Fruit fly (Drosophila melanogaster) whole organism, embryonic: ENCODE data around the gene Obp99b.

Experiments used
- ATbp ChIP-seq: fragments of 200-800 bp; sonication (Bioruptor generic); optimal IDR thresholded peaks from 2 replicates; lab custom pipeline; 2017; ENCODE audit warnings: missing biosample characterization, mild to moderate bottlenecking, missing genetic modification characterization, missing genetic modification reagents
- Abd-B ChIP-seq: fragments of 200-800 bp; sonication (Bioruptor generic); optimal IDR thresholded peaks from 2 replicates; lab custom pipeline; 2018; ENCODE audit warnings: missing biosample characterization, mild to moderate bottlenecking, missing genetic modification characterization, moderate library complexity
- CG11085 ChIP-seq: fragments of 200-800 bp; sonication (Bioruptor generic); IDR thresholded peaks from 2 replicates; pipeline ENCODE4 v1.3.6; 2022; ENCODE audit warnings: missing biosample characterization, missing genetic modification characterization
- CG12155 ChIP-seq: fragments of 200-800 bp; sonication (Bioruptor generic); optimal IDR thresholded peaks from 3 replicates; lab custom pipeline; 2016; ENCODE audit warnings: missing biosample characterization, missing genetic modification characterization
- CG12659 ChIP-seq: fragments of 200-800 bp; sonication (Bioruptor generic); optimal IDR thresholded peaks from 3 replicates; lab custom pipeline; 2017; ENCODE audit warnings: mild to moderate bottlenecking, missing biosample characterization, missing genetic modification reagents, missing genetic modification characterization
- CG15696 ChIP-seq: fragments of 200-800 bp; sonication (Bioruptor generic); optimal IDR thresholded peaks from 2 replicates; lab custom pipeline; 2019; ENCODE audit warnings: missing biosample characterization, mild to moderate bottlenecking, missing genetic modification characterization, moderate library complexity
- CG16815 ChIP-seq: fragments of 200-800 bp; sonication (Bioruptor generic); optimal IDR thresholded peaks from 3 replicates; lab custom pipeline; 2017; ENCODE audit warnings: missing biosample characterization, mild to moderate bottlenecking, missing genetic modification characterization
- CG17186 ChIP-seq: fragments of 200-800 bp; sonication (Bioruptor generic); optimal IDR thresholded peaks from 3 replicates; lab custom pipeline; 2017; ENCODE audit warnings: missing biosample characterization, missing genetic modification reagents, missing genetic modification characterization
- CG17359 ChIP-seq: fragments of 200-800 bp; sonication (Bioruptor generic); optimal IDR thresholded peaks from 3 replicates; lab custom pipeline; 2018; ENCODE audit warnings: missing biosample characterization, mild to moderate bottlenecking, missing genetic modification characterization, moderate library complexity
- CG2129 ChIP-seq: fragments of 200-800 bp; sonication (Bioruptor generic); IDR thresholded peaks from 2 replicates; pipeline ENCODE4 v1.3.6; 2022; ENCODE audit warnings: missing biosample characterization, missing genetic modification characterization; ENCODE audit not compliant: partially characterized antibody
- CG30403 ChIP-seq: fragments of 200-800 bp; sonication (Bioruptor generic); optimal IDR thresholded peaks from 3 replicates; lab custom pipeline; 2016; ENCODE audit warnings: missing biosample characterization, missing genetic modification characterization
- CG31224 ChIP-seq: fragments of 200-800 bp; sonication (Bioruptor generic); IDR thresholded peaks from 2 replicates; pipeline ENCODE4 v1.3.6; 2022; ENCODE audit warnings: missing biosample characterization, missing genetic modification characterization
- CG34376 ChIP-seq: fragments of 200-800 bp; sonication (Bioruptor generic); optimal IDR thresholded peaks from 2 replicates; lab custom pipeline; 2018; ENCODE audit warnings: missing biosample characterization, mild to moderate bottlenecking, missing genetic modification characterization
- CG6683 ChIP-seq: fragments of 200-800 bp; sonication (Bioruptor generic); optimal IDR thresholded peaks from 2 replicates; lab custom pipeline; 2017; ENCODE audit warnings: missing biosample characterization, mild to moderate bottlenecking, missing genetic modification characterization, missing genetic modification reagents
- CG6689 ChIP-seq: fragments of 200-800 bp; sonication (Bioruptor generic); IDR thresholded peaks from 2 replicates; pipeline ENCODE4 v1.3.6; 2022; ENCODE audit warnings: missing biosample characterization, missing genetic modification characterization
- CG7372 ChIP-seq: fragments of 200-800 bp; sonication (Bioruptor generic); IDR thresholded peaks from 2 replicates; pipeline ENCODE4 v1.3.6; 2022; ENCODE audit warnings: missing biosample characterization, missing genetic modification characterization
- D19B ChIP-seq: fragments of 200-800 bp; sonication (Bioruptor generic); optimal IDR thresholded peaks from 2 replicates; lab custom pipeline; 2017; ENCODE audit warnings: missing biosample characterization, mild to moderate bottlenecking, missing genetic modification characterization
- Dad ChIP-seq: fragments of 200-800 bp; sonication (Bioruptor generic); optimal IDR thresholded peaks from 3 replicates; lab custom pipeline; 2016; ENCODE audit warnings: missing biosample characterization, missing genetic modification characterization
- Gsc ChIP-seq: fragments of 200-800 bp; sonication (Bioruptor generic); IDR thresholded peaks from 2 replicates; pipeline ENCODE4 v1.3.6; 2022; ENCODE audit warnings: missing biosample characterization, missing genetic modification characterization
- H15 ChIP-seq: fragments of 200-800 bp; sonication (Bioruptor generic); IDR thresholded peaks from 3 replicates; pipeline ENCODE4 v1.3.6; 2022; ENCODE audit warnings: missing biosample characterization, missing genetic modification characterization
- Hr39 ChIP-seq: fragments of >200 bp; optimal IDR thresholded peaks from 2 replicates; lab custom pipeline; 2017
- MBD-R2 ChIP-seq: fragments of 200-800 bp; sonication (Bioruptor generic); IDR thresholded peaks from 2 replicates; pipeline ENCODE4 v1.3.6; 2022; ENCODE audit warnings: missing biosample characterization, missing genetic modification characterization
- MESR4 ChIP-seq: fragments of 200-800 bp; sonication (Bioruptor generic); optimal IDR thresholded peaks from 2 replicates; lab custom pipeline; 2018; ENCODE audit warnings: missing biosample characterization, mild to moderate bottlenecking, missing genetic modification characterization, moderate library complexity
- Med ChIP-seq: fragments of 200-800 bp; sonication (Bioruptor generic); peaks from one replicate; lab custom pipeline; 2016; ENCODE audit warnings: missing biosample characterization, missing genetic modification characterization, mild to moderate bottlenecking, inconsistent platforms, moderate library complexity
- Oaz ChIP-seq: fragments of 200-800 bp; sonication (Bioruptor generic); IDR thresholded peaks from 2 replicates; pipeline ENCODE4 v1.3.6; 2022; ENCODE audit warnings: missing biosample characterization, missing genetic modification characterization
- Xbp1 ChIP-seq: fragments of 200-800 bp; sonication (Bioruptor generic); optimal IDR thresholded peaks from 3 replicates; lab custom pipeline; 2016; ENCODE audit warnings: missing biosample characterization, mild to moderate bottlenecking, missing genetic modification characterization
- ab ChIP-seq: fragments of 200-800 bp; sonication (Bioruptor generic); optimal IDR thresholded peaks from 2 replicates; lab custom pipeline; 2016; ENCODE audit warnings: missing biosample characterization, missing genetic modification characterization
- aop ChIP-seq: fragments of 200-800 bp; sonication (Bioruptor generic); IDR thresholded peaks from 2 replicates; pipeline ENCODE4 v1.3.6; 2022; ENCODE audit warnings: missing biosample characterization, missing genetic modification characterization
- ap ChIP-seq: fragments of 200-800 bp; sonication (Bioruptor generic); IDR thresholded peaks from 2 replicates; pipeline ENCODE4 v1.3.6; 2022; ENCODE audit warnings: missing biosample characterization, missing genetic modification characterization
- az2 ChIP-seq: fragments of 200-800 bp; sonication (Bioruptor generic); optimal IDR thresholded peaks from 3 replicates; lab custom pipeline; 2016; ENCODE audit warnings: missing biosample characterization, missing genetic modification characterization
- bbx ChIP-seq: fragments of 200-800 bp; sonication (Bioruptor generic); IDR thresholded peaks from 2 replicates; pipeline ENCODE4 v1.3.6; 2022; ENCODE audit warnings: missing biosample characterization, missing genetic modification characterization; ENCODE audit not compliant: partially characterized antibody
- cato ChIP-seq: fragments of 200-800 bp; sonication (Bioruptor generic); optimal IDR thresholded peaks from 2 replicates; lab custom pipeline; 2016; ENCODE audit warnings: missing biosample characterization, missing genetic modification characterization, borderline replicate concordance
- ci ChIP-seq: fragments of 200-800 bp; sonication (Bioruptor generic); IDR thresholded peaks from 3 replicates; pipeline ENCODE4 v1.3.6; 2022; ENCODE audit warnings: missing biosample characterization, missing genetic modification characterization
- corto ChIP-seq: fragments of 200-800 bp; sonication (Bioruptor generic); optimal IDR thresholded peaks from 2 replicates; lab custom pipeline; 2016; ENCODE audit warnings: missing biosample characterization, mild to moderate bottlenecking, missing genetic modification characterization, moderate library complexity
- crc ChIP-seq: fragments of 200-800 bp; sonication (Bioruptor generic); optimal IDR thresholded peaks from 2 replicates; lab custom pipeline; 2016; ENCODE audit warnings: missing biosample characterization, missing genetic modification characterization
- esg ChIP-seq: fragments of 200-800 bp; sonication (Bioruptor generic); conservative IDR thresholded peaks from 2 replicates; pipeline ENCODE4 v1.3.6; 2022; ENCODE audit warnings: missing biosample characterization, missing genetic modification characterization
- fd96Cb ChIP-seq: fragments of 200-800 bp; sonication (Bioruptor generic); optimal IDR thresholded peaks from 2 replicates; lab custom pipeline; 2018; ENCODE audit warnings: missing biosample characterization, mild to moderate bottlenecking, missing genetic modification characterization, moderate library complexity
- grau ChIP-seq: fragments of 200-800 bp; optimal IDR thresholded peaks from 3 replicates; lab custom pipeline; 2019; ENCODE audit warnings: missing biosample characterization, mild to moderate bottlenecking, missing genetic modification characterization, moderate library complexity
- jigr1 ChIP-seq: fragments of 200-800 bp; sonication (Bioruptor generic); IDR thresholded peaks from 3 replicates; pipeline ENCODE4 v1.3.6; 2022; ENCODE audit warnings: missing biosample characterization, missing genetic modification characterization
- lmd ChIP-seq: fragments of 200-800 bp; sonication (Bioruptor generic); IDR thresholded peaks from 2 replicates; pipeline ENCODE4 v1.3.6; 2022; ENCODE audit warnings: missing biosample characterization, missing genetic modification characterization
- phol ChIP-seq: fragments of 200-800 bp; sonication (Bioruptor generic); optimal IDR thresholded peaks from 3 replicates; lab custom pipeline; 2018; ENCODE audit warnings: missing biosample characterization, mild to moderate bottlenecking, missing genetic modification characterization, moderate library complexity
- row ChIP-seq: fragments of 200-800 bp; sonication (Bioruptor generic); IDR thresholded peaks from 3 replicates; pipeline ENCODE4 v1.3.6; 2022; ENCODE audit warnings: missing biosample characterization, missing genetic modification characterization
- scrt ChIP-seq: fragments of 200-800 bp; sonication (Bioruptor generic); optimal IDR thresholded peaks from 2 replicates; lab custom pipeline; 2018; ENCODE audit warnings: missing biosample characterization, mild to moderate bottlenecking, missing genetic modification characterization, moderate library complexity
- sens ChIP-seq: fragments of 200-800 bp; sonication (Bioruptor generic); peaks from one replicate; lab custom pipeline; 2016; ENCODE audit warnings: missing biosample characterization, missing genetic modification characterization
- shn ChIP-seq: fragments of 200-800 bp; sonication (Bioruptor generic); optimal IDR thresholded peaks from 3 replicates; lab custom pipeline; 2016; ENCODE audit warnings: missing biosample characterization, missing genetic modification characterization
- stc ChIP-seq: fragments of 200-800 bp; sonication (Bioruptor generic); IDR thresholded peaks from 2 replicates; pipeline ENCODE4 v1.3.6; 2022; ENCODE audit warnings: missing biosample characterization, missing genetic modification characterization
- tap ChIP-seq: fragments of 200-800 bp; optimal IDR thresholded peaks from 3 replicates; lab custom pipeline; 2019; ENCODE audit warnings: missing biosample characterization, mild to moderate bottlenecking, missing genetic modification characterization, moderate library complexity
- tio ChIP-seq: fragments of 200-800 bp; sonication (Bioruptor generic); optimal IDR thresholded peaks from 2 replicates; lab custom pipeline; 2017; ENCODE audit warnings: missing biosample characterization, missing genetic modification characterization, inconsistent platforms
- ttk ChIP-seq: fragments of 200-800 bp; sonication (Bioruptor generic); IDR thresholded peaks from 2 replicates; pipeline ENCODE4 v2.1.2; 2022; ENCODE audit warnings: missing biosample characterization, missing genetic modification characterization
- unc-4 ChIP-seq: fragments of 200-800 bp; sonication (Bioruptor generic); IDR thresholded peaks from 2 replicates; pipeline ENCODE4 v1.3.6; 2022; ENCODE audit warnings: missing biosample characterization, missing genetic modification characterization; ENCODE audit not compliant: partially characterized antibody
- zfh1 ChIP-seq: fragments of 200-800 bp; sonication (Bioruptor generic); IDR thresholded peaks from 3 replicates; pipeline ENCODE4 v1.3.6; 2022; ENCODE audit warnings: missing biosample characterization, missing genetic modification characterization

The Obp99b gene

dm6 chr3R:29755248-29755647, 38.6 kb upstream of the Obp99b start (continued):
- TF ChIP-seq az2 (GFP tag; lab: Kevin White, UChicago) (peak; percentile 10), jigr1 (GFP tag; lab: Robert Waterston, UW) (0 out of 3 replicates have a peak, but pooled peaks have one; percentile 30), grau (tag; lab: Kevin White, UChicago) (peak; percentile 3), phol (peak; percentile 9), CG6683 (no peak), scrt (GFP tag; lab: Kevin White, UChicago) (no peak), CG12155 (GFP tag; lab: Kevin White, UChicago) (no peak), CG30403 (GFP tag; lab: Kevin White, UChicago) (peak; percentile 12), CG34376 (GFP tag; lab: Kevin White, UChicago) (no peak), shn (no peak), aop (GFP tag; lab: Robert Waterston, UW) (no peak), CG15696 (tag; lab: Kevin White, UChicago) (no peak), Med (peak; percentile 55), CG17359 (tag; lab: Kevin White, UChicago) (peak; percentile 37), ci (GFP tag; lab: Robert Waterston, UW) (peak; percentile 68), zfh1 (GFP tag; lab: Robert Waterston, UW) (peak; percentile 59; the same call in 2 of the 3 replicates), D19B (GFP tag; lab: Kevin White, UChicago) (no peak), ap (GFP tag; lab: Robert Waterston, UW) (0 out of 2 replicates have a peak, but pooled peaks have one; percentile 11), corto (GFP tag; lab: Kevin White, UChicago) (no peak), CG6689 (GFP tag; lab: Robert Waterston, UW) (peak; percentile 30; the same call in 1 of the 2 replicates), row (peak; percentile 45), CG12659 (GFP tag; lab: Kevin White, UChicago) (peak; percentile 1), Hr39 (no peak), H15 (GFP tag; lab: Robert Waterston, UW) (peak; percentile 53; the same call in 1 of the 3 replicates), MESR4 (GFP tag; lab: Kevin White, UChicago) (no peak), lmd (GFP tag; lab: Robert Waterston, UW) (peak; percentile 40; the same call in 1 of the 2 replicates), fd96Cb (tag; lab: Kevin White, UChicago) (peak; percentile 1), Oaz (GFP tag; lab: Robert Waterston, UW) (no peak), ATbp (peak; percentile 46), cato (no peak), CG7372 (GFP tag; lab: Robert Waterston, UW) (0 out of 2 replicates have a peak, but pooled peaks have one; percentile 42), Xbp1 (GFP tag; lab: Kevin White, UChicago) (peak; percentile 31)

DNA sequence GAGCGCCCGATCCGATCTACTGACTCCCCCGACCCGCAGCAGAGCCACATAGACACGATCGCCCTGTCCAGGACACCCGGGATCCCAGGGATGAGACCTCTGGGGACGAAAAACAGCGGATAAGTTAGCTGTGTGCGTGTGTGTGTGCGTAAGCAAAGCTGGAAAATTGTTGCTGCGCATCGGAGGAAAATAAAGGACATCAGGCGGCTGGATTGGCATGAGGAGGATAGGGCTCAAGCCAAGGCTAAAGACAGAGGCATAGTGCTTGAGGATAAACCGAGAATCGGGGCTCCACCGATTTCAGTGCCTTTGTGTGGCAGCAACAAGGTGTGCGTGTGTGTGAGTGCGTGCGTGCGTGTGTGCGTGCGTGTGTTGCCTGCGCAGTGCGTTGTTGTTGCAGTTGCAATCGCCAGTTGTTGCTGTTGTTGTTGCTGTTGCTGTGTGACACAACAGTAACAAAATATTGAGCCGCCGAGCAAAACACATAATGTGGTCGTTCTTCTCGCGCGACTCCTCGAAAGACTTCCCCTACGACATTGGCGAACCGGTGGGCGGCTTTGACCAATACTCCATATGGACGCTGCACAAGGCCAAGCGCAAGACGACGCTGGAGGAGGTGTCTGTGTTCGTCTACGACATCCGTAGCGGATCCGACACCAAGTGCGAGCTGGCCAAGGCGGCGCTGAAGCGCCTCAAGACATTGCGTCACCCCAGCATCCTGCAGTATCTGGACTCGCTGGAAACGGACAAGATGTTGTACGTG, 32.8 kb upstream of the Obp99b start:
- TF ChIP-seq CG31224 (GFP tag; lab: Robert Waterston, UW) (no peak), stc (no peak), ab (no peak), unc-4 (GFP tag; lab: Robert Waterston, UW) (0 out of 2 replicates have a peak, but pooled peaks have one; percentile 23), MBD-R2 (GFP tag; lab: Robert Waterston, UW) (0 out of 2 replicates have a peak, but pooled peaks have one; percentile 33), esg (GFP tag; lab: Robert Waterston, UW) (no peak), ttk (GFP tag; lab: Robert Waterston, UW) (no peak), Gsc (GFP tag; lab: Robert Waterston, UW) (no peak), CG2129 (no peak; the same call in 1 of the 2 replicates), tap (tag; lab: Kevin White, UChicago) (no peak), Abd-B (no peak), tio (no peak), CG11085 (GFP tag; lab: Robert Waterston, UW) (no peak), crc (GFP tag; lab: Kevin White, UChicago) (no peak), sens (GFP tag; lab: Kevin White, UChicago) (no peak), CG16815 (GFP tag; lab: Kevin White, UChicago) (no peak), Dad (no peak), CG17186 (GFP tag; lab: Kevin White, UChicago) (no peak), bbx (GFP tag; lab: Robert Waterston, UW) (no peak)
